Worm (Caenorhabditis elegans) whole organism, L1 larva: ENCODE results near the gene ceh-34.

Experiments
- C16A3.4 ChIP-seq: fragments of 150-350 bp; optimal IDR thresholded peaks from 2 replicates; lab custom pipeline; 2014; ENCODE audit warnings: missing biosample characterization, missing genetic modification characterization
- C34B4.2 ChIP-seq: sonication (generic microtip); optimal IDR thresholded peaks from 2 replicates; lab custom pipeline; 2017; ENCODE audit warnings: mild to moderate bottlenecking, missing genetic modification characterization, missing compliant biosample characterization
- F16B12.6 ChIP-seq: fragments of 150-350 bp; optimal IDR thresholded peaks from 2 replicates; lab custom pipeline; 2014; ENCODE audit warnings: missing biosample characterization, missing genetic modification characterization
- ama-1 ChIP-seq: fragments of 150-350 bp; optimal IDR thresholded peaks from 2 replicates; lab custom pipeline; 2014
- blmp-1 ChIP-seq: fragments of 150-350 bp; optimal IDR thresholded peaks from 2 replicates; lab custom pipeline; 2014; ENCODE audit warnings: missing biosample characterization, missing genetic modification characterization
- ceh-63 ChIP-seq: fragments of 200-800 bp; sonication (Bioruptor generic); optimal IDR thresholded peaks from 2 replicates; lab custom pipeline; 2018; ENCODE audit warnings: mild to moderate bottlenecking, missing genetic modification characterization, missing compliant biosample characterization
- ceh-82 ChIP-seq, 3 experiments: fragments of 150-350 bp in 1 of 3; sonication (generic microtip) in 2 of 3; optimal IDR thresholded peaks; 2 replicates each; lab custom pipeline; 2014 to 2017; ENCODE audit warnings: missing biosample characterization in 3 of 3, missing genetic modification characterization in 3 of 3
- dpl-1 ChIP-seq, 3 experiments: fragments of 150-350 bp in 2 of 3; sonication (generic microtip) in 1 of 3; optimal IDR thresholded peaks; 2 replicates each; lab custom pipeline; 2014 to 2017; ENCODE audit warnings: missing biosample characterization in 3 of 3, missing genetic modification characterization in 3 of 3, missing genetic modification reagents in 3 of 3
- dsc-1 ChIP-seq: sonication (generic microtip); optimal IDR thresholded peaks from 2 replicates; lab custom pipeline; 2016; ENCODE audit warnings: mild to moderate bottlenecking, missing genetic modification characterization, missing compliant biosample characterization
- egl-27 ChIP-seq, 2 experiments: fragments of 150-350 bp in 1 of 2; sonication (generic microtip); optimal IDR thresholded peaks; 3 replicates each; lab custom pipeline; 2017 to 2018; ENCODE audit warnings: missing biosample characterization in 2 of 2, missing genetic modification characterization in 2 of 2, missing genetic modification reagents in 2 of 2
- fkh-10 ChIP-seq: sonication (generic microtip); optimal IDR thresholded peaks from 2 replicates; lab custom pipeline; 2017; ENCODE audit warnings: missing biosample characterization, missing genetic modification reagents, missing genetic modification characterization
- fkh-4 ChIP-seq: sonication (generic microtip); optimal IDR thresholded peaks from 2 replicates; lab custom pipeline; 2016; ENCODE audit warnings: missing compliant biosample characterization, missing genetic modification characterization, borderline replicate concordance
- grh-1 ChIP-seq: fragments of 200-800 bp; sonication (Bioruptor generic); IDR thresholded peaks from 2 replicates; pipeline ENCODE4 v1.3.6; 2022; ENCODE audit warnings: missing genetic modification reagents, missing genetic modification characterization, missing compliant biosample characterization
- hpl-2 ChIP-seq: fragments of 150-350 bp; optimal IDR thresholded peaks from 2 replicates; lab custom pipeline; 2014; ENCODE audit warnings: missing biosample characterization, missing genetic modification reagents, missing genetic modification characterization
- irx-1 ChIP-seq: sonication (generic microtip); optimal IDR thresholded peaks from 2 replicates; lab custom pipeline; 2016; ENCODE audit warnings: missing genetic modification characterization, missing compliant biosample characterization
- isw-1 ChIP-seq: fragments of 200-800 bp; sonication (Bioruptor generic); IDR thresholded peaks from 2 replicates; pipeline ENCODE4 v1.3.6; 2022; ENCODE audit warnings: missing genetic modification characterization, missing compliant biosample characterization
- jun-1 ChIP-seq: fragments of 150-350 bp; optimal IDR thresholded peaks from 2 replicates; lab custom pipeline; 2014; ENCODE audit warnings: missing biosample characterization, missing genetic modification reagents, missing genetic modification characterization
- lin-14 ChIP-seq: fragments of 200-800 bp; sonication (Bioruptor generic); optimal IDR thresholded peaks from 2 replicates; lab custom pipeline; 2018; ENCODE audit warnings: mild to moderate bottlenecking, missing genetic modification characterization, moderate library complexity, missing compliant biosample characterization
- lin-15B ChIP-seq: fragments of 150-350 bp; sonication (generic microtip); optimal IDR thresholded peaks from 3 replicates; lab custom pipeline; 2014; ENCODE audit warnings: missing biosample characterization, missing genetic modification characterization
- lin-39 ChIP-seq: fragments of 150-350 bp; optimal IDR thresholded peaks from 2 replicates; lab custom pipeline; 2014; ENCODE audit warnings: missing biosample characterization, missing genetic modification reagents, missing genetic modification characterization
- mef-2 ChIP-seq: fragments of 150-350 bp; optimal IDR thresholded peaks from 2 replicates; lab custom pipeline; 2014; ENCODE audit warnings: missing biosample characterization, missing genetic modification characterization
- nhr-12 ChIP-seq: sonication (generic microtip); optimal IDR thresholded peaks from 2 replicates; lab custom pipeline; 2017; ENCODE audit warnings: missing biosample characterization, missing genetic modification characterization
- nhr-20 ChIP-seq: sonication (generic microtip); optimal IDR thresholded peaks from 2 replicates; lab custom pipeline; 2016; ENCODE audit warnings: mild to moderate bottlenecking, missing genetic modification characterization, missing compliant biosample characterization
- nhr-28 ChIP-seq: fragments of 150-350 bp; optimal IDR thresholded peaks from 2 replicates; lab custom pipeline; 2014; ENCODE audit warnings: missing biosample characterization, missing genetic modification characterization
- nhr-47 ChIP-seq: sonication (generic microtip); optimal IDR thresholded peaks from 2 replicates; lab custom pipeline; 2016; ENCODE audit warnings: mild to moderate bottlenecking, missing genetic modification characterization, moderate library complexity, missing compliant biosample characterization
- nhr-71 ChIP-seq: sonication (generic microtip); optimal IDR thresholded peaks from 2 replicates; lab custom pipeline; 2016; ENCODE audit warnings: mild to moderate bottlenecking, missing genetic modification characterization, moderate library complexity, missing compliant biosample characterization
- pax-3 ChIP-seq: fragments of 200-800 bp; sonication (Bioruptor generic); optimal IDR thresholded peaks from 2 replicates; lab custom pipeline; 2018; ENCODE audit warnings: mild to moderate bottlenecking, missing genetic modification characterization, moderate library complexity, missing compliant biosample characterization
- snu-23 ChIP-seq: sonication (generic microtip); optimal IDR thresholded peaks from 2 replicates; lab custom pipeline; 2016; ENCODE audit warnings: missing genetic modification characterization, missing compliant biosample characterization
- sup-37 ChIP-seq: fragments of 200-800 bp; sonication (Bioruptor generic); optimal IDR thresholded peaks from 2 replicates; lab custom pipeline; 2018; ENCODE audit warnings: mild to moderate bottlenecking, missing genetic modification characterization, missing compliant biosample characterization
- swsn-7 ChIP-seq: sonication (generic microtip); optimal IDR thresholded peaks from 2 replicates; lab custom pipeline; 2016; ENCODE audit warnings: missing genetic modification characterization, missing compliant biosample characterization
- tbx-2 ChIP-seq: sonication (generic microtip); optimal IDR thresholded peaks from 2 replicates; lab custom pipeline; 2016; ENCODE audit warnings: missing genetic modification characterization, missing compliant biosample characterization
- tlp-1 ChIP-seq: fragments of 150-350 bp; optimal IDR thresholded peaks from 2 replicates; lab custom pipeline; 2014; ENCODE audit warnings: missing biosample characterization, missing genetic modification characterization
- unc-86 ChIP-seq: sonication (generic microtip); optimal IDR thresholded peaks from 2 replicates; lab custom pipeline; 2016; ENCODE audit warnings: missing genetic modification characterization, missing compliant biosample characterization
- vab-15 ChIP-seq: sonication (generic microtip); optimal IDR thresholded peaks from 2 replicates; lab custom pipeline; 2017; ENCODE audit warnings: missing genotype, mild to moderate bottlenecking, missing genetic modification characterization, missing compliant biosample characterization
- zag-1 ChIP-seq: fragments of 150-350 bp; optimal IDR thresholded peaks from 2 replicates; lab custom pipeline; 2014; ENCODE audit warnings: missing biosample characterization, missing genetic modification characterization
- zip-4 ChIP-seq: fragments of 200-800 bp; sonication (Bioruptor generic); optimal IDR thresholded peaks from 2 replicates; lab custom pipeline; 2018; ENCODE audit warnings: mild to moderate bottlenecking, missing genetic modification characterization, moderate library complexity, missing compliant biosample characterization
- ztf-4 ChIP-seq: fragments of 150-350 bp; optimal IDR thresholded peaks from 2 replicates; lab custom pipeline; 2014; ENCODE audit warnings: missing biosample characterization, missing genetic modification characterization

The ceh-34 gene

DNA sequence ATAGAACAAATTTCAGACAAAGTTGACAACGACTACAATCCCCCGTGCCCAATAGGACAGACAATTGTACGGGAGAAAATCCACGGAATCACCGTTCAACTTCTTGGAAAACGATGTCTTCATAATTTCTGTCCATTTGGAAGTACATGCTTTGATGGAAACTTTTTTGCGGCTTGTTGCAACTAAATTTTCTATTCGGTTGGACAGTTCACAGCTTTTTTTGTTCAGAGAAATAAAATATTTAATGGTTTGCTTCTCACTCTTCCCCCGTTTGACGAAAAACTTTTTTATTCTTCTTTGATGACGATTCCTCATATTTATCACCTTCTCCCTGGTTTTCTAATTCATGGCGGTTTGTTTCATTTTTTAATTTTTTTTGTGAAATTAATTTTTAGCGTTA lies 5.3 kb downstream of the ceh-34 start, which contains the start of gene C10G8.2:
Gene C10G8.2, plus strand, starts transcription at position 301 of the 400 bp plus-strand sequence.
- TF ChIP-seq isw-1 (GFP tag; lab: Robert Waterston, UW) (no peak), nhr-12 (tag; lab: Kevin White, UChicago) (no peak), swsn-7 (tag; lab: Kevin White, UChicago) (no peak), tlp-1 (tag; lab: Kevin White, UChicago) (no peak)
- TF ChIP-seq, all 84 proteins: peak for 0

DNA sequence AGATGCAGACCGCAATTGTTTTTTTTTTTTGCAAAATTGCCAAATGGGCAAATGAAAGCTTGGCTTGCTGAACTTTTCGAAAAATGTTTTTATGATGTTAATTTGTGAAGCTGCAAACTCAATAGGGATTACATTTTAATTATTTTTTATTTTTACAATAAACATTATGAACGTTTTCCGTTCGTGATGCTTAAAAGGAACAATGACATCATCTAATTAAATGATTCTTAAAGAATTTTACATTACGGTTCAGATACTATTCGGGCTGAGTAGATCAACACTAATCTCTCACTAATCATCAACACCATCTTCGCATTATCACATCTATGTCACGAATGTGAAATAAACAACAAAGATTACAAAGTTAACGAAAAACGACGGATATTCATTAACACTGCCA lies 6.9 kb downstream of the ceh-34 start, which contains the start of gene C10G8.3:
Gene C10G8.3, plus strand, starts transcription at position 301 of the 400 bp plus-strand sequence.
- TF ChIP-seq nhr-28 (tag; lab: Kevin White, UChicago) = no peak
- TF ChIP-seq sup-37 (GFP tag; lab: Kevin White, UChicago) = no peak
- TF ChIP-seq lin-15B (tag; lab: Kevin White, UChicago) = no peak
- TF ChIP-seq mef-2 (tag; lab: Kevin White, UChicago) = no peak
- TF ChIP-seq ceh-82 (tag; optimal IDR thresholded peaks at IDR 0.05; lab: Kevin White, UChicago) = no peak
- no peak for TF ChIP-seq nhr-47 (tag; lab: Kevin White, UChicago)
- no peak for TF ChIP-seq lin-39 (tag; lab: Kevin White, UChicago)
- no peak for TF ChIP-seq blmp-1 (tag; lab: Kevin White, UChicago)
- no peak for TF ChIP-seq isw-1 (GFP tag; lab: Robert Waterston, UW)
- no peak for TF ChIP-seq nhr-20 (tag; lab: Kevin White, UChicago)
- TF ChIP-seq C34B4.2 = no peak
- no peak for TF ChIP-seq unc-86 (tag; lab: Kevin White, UChicago)
- no peak for TF ChIP-seq jun-1 (tag; lab: Kevin White, UChicago)
- no peak for TF ChIP-seq nhr-71
- TF ChIP-seq hpl-2 (GFP tag; lab: Kevin White, UChicago) = no peak

DNA sequence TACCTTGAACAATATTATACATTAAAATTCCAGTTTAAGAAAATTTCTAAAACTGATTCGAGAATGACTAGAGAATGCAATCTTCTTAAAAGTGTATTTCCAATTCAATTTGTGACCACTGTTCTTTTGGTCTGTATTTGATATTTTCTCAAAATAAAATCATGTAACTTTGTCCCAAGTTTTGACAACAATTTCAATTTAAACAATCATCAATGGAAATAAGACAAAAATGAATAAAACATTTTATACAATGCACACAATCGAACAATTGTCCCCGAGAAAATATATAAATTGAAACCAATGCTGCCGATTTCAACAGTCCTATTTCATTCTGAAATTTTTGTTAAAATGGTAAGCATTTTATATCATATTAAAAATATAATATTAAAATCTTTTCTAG lies 7.7 kb downstream of the ceh-34 start, which contains the start of gene C10G8.4:
Gene C10G8.4, plus strand, starts transcription at position 301 of the 400 bp plus-strand sequence.
- no peak for TF ChIP-seq lin-14 (GFP tag; lab: Kevin White, UChicago)
- TF ChIP-seq tlp-1 (tag; lab: Kevin White, UChicago) = no peak
- TF ChIP-seq F16B12.6 = no peak
- no peak for TF ChIP-seq zip-4 (GFP tag; lab: Kevin White, UChicago)
- TF ChIP-seq egl-27 (tag; optimal IDR thresholded peaks at IDR 0.05; lab: Kevin White, UChicago) = no peak

DNA sequence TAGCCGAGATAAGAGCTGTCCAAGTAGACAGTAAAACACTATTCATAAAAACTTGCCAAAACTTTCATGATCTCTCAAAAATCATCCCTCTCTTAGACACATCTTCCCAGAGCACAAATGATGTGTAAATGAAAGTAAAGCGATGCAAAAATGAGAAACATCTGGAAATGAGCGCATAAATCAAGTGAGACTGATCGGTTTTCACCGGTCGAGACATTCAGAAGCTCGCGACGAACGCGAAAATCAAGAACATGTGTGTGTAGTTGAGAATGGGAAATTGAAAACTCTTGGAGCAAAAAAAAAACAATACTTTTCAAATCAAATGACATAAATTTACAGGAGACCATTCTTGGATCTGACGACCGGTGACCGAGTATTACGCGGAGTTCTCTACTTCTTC lies 15.0 kb downstream of the ceh-34 start:
- TF ChIP-seq mef-2 (tag; lab: Kevin White, UChicago) (no peak), nhr-12 (tag; lab: Kevin White, UChicago) (no peak), ceh-63 (no peak), fkh-4 (peak; percentile 93), snu-23 (GFP tag; lab: Kevin White, UChicago) (no peak), pax-3 (tag; lab: Kevin White, UChicago) (no peak), isw-1 (GFP tag; lab: Robert Waterston, UW) (no peak), ceh-82 (tag; optimal IDR thresholded peaks at IDR 0.05; lab: Kevin White, UChicago) (no peak), ztf-4 (tag; lab: Kevin White, UChicago) (no peak), nhr-28 (tag; lab: Kevin White, UChicago) (no peak), dsc-1 (tag; lab: Kevin White, UChicago) (peak; percentile 97)

DNA sequence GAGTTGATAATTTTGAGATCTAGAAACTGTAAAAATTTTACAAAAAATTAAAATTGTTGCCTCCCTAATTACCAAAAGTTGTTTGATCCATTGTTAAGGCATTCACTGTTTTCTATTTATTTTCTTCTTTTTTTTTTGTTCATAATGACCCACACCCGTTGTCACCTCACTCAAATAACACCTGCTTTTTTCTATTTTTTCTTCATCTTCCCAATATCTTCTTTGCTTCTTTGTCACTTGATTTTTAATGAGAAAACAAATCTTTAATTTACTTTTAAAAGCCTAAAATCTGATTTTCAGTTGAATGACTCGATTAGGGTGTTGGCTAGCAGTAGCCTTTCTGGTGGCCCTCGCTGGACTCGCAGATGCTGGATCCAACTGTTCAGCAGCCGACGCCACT lies 16.0 kb downstream of the ceh-34 start, which contains the start of gene ncx-2:
Gene ncx-2, plus strand, starts transcription at position 301 of the 400 bp plus-strand sequence.
- TF ChIP-seq zag-1 (no peak), dpl-1 (GFP tag; optimal IDR thresholded peaks at IDR 0.05; lab: Kevin White, UChicago) (no peak), vab-15 (tag; lab: Kevin White, UChicago) (no peak), tbx-2 (tag; lab: Kevin White, UChicago) (no peak), irx-1 (tag; lab: Kevin White, UChicago) (no peak), grh-1 (GFP tag; lab: Robert Waterston, UW) (no peak), ama-1 (lab: Kevin White, UChicago) (no peak), dsc-1 (tag; lab: Kevin White, UChicago) (no peak), C16A3.4 (no peak), fkh-10 (no peak), mef-2 (tag; lab: Kevin White, UChicago) (no peak), nhr-28 (tag; lab: Kevin White, UChicago) (no peak)
